Fruit fly (Drosophila melanogaster) whole organism, embryonic: Measurements from ENCODE around the gene E23.

Experiments used
- Awh ChIP-seq: fragments of 200-800 bp; sonication (Bioruptor generic); IDR thresholded peaks from 2 replicates; pipeline ENCODE4, ENCODE4 v1.3.6; 2022; ENCODE audit warnings: missing biosample characterization, missing genetic modification characterization
- CG10321 ChIP-seq: fragments of 200-800 bp; sonication (Bioruptor generic); IDR thresholded peaks from 2 replicates; pipeline ENCODE4 v1.3.6; 2022; ENCODE audit warnings: missing biosample characterization, missing genetic modification characterization
- CG13894 ChIP-seq: fragments of 200-800 bp; sonication (Bioruptor generic); optimal IDR thresholded peaks from 3 replicates; lab custom pipeline; 2018; ENCODE audit warnings: missing biosample characterization, mild to moderate bottlenecking, missing genetic modification characterization, moderate library complexity
- CG1602 ChIP-seq: fragments of 200-800 bp; sonication (Bioruptor generic); optimal IDR thresholded peaks from 3 replicates; lab custom pipeline; 2016; ENCODE audit warnings: missing biosample characterization, missing genetic modification characterization
- CG17359 ChIP-seq: fragments of 200-800 bp; sonication (Bioruptor generic); optimal IDR thresholded peaks from 3 replicates; lab custom pipeline; 2018; ENCODE audit warnings: missing biosample characterization, mild to moderate bottlenecking, missing genetic modification characterization, moderate library complexity
- CG17361 ChIP-seq: fragments of 200-800 bp; sonication (Bioruptor generic); IDR thresholded peaks from 3 replicates; pipeline ENCODE4 v1.3.6; 2022; ENCODE audit warnings: missing biosample characterization, missing genetic modification characterization
- CG17912 ChIP-seq: fragments of 200-800 bp; sonication (Bioruptor generic); optimal IDR thresholded peaks from 2 replicates; lab custom pipeline; 2018; ENCODE audit warnings: missing biosample characterization, mild to moderate bottlenecking, missing genetic modification characterization
- CG18599 ChIP-seq: fragments of 200-800 bp; sonication (Bioruptor generic); optimal IDR thresholded peaks from 3 replicates; lab custom pipeline; 2017; ENCODE audit warnings: missing biosample characterization, missing genetic modification characterization, mild to moderate bottlenecking, moderate library complexity, missing genetic modification reagents
- CG31365 ChIP-seq: fragments of 200-800 bp; sonication (Bioruptor generic); optimal IDR thresholded peaks from 2 replicates; lab custom pipeline; 2018; ENCODE audit warnings: missing biosample characterization, mild to moderate bottlenecking, missing genetic modification characterization
- CG3281 ChIP-seq: fragments of 200-800 bp; sonication (Bioruptor generic); optimal IDR thresholded peaks from 3 replicates; lab custom pipeline; 2017; ENCODE audit warnings: missing biosample characterization, mild to moderate bottlenecking, missing genetic modification characterization
- CG43689 ChIP-seq: fragments of 200-800 bp; sonication (Bioruptor generic); IDR thresholded peaks from 2 replicates; pipeline ENCODE4 v1.3.6; 2022; ENCODE audit warnings: missing biosample characterization, missing genetic modification characterization
- CG4707 ChIP-seq: fragments of 200-800 bp; sonication (Bioruptor generic); optimal IDR thresholded peaks from 2 replicates; lab custom pipeline; 2018; ENCODE audit warnings: missing biosample characterization, mild to moderate bottlenecking, missing genetic modification characterization, moderate library complexity
- CG6654 ChIP-seq: fragments of 200-800 bp; sonication (Bioruptor generic); optimal IDR thresholded peaks from 2 replicates; lab custom pipeline; 2017; ENCODE audit warnings: missing biosample characterization, mild to moderate bottlenecking, missing genetic modification characterization
- CG7357 ChIP-seq: fragments of 200-800 bp; sonication (Bioruptor generic); IDR thresholded peaks from 3 replicates; pipeline ENCODE4 v1.3.6; 2022; ENCODE audit warnings: missing biosample characterization, missing genetic modification characterization
- CG7372 ChIP-seq: fragments of 200-800 bp; sonication (Bioruptor generic); IDR thresholded peaks from 2 replicates; pipeline ENCODE4 v1.3.6; 2022; ENCODE audit warnings: missing biosample characterization, missing genetic modification characterization
- CG7928 ChIP-seq: fragments of 200-800 bp; sonication (Bioruptor generic); optimal IDR thresholded peaks from 2 replicates; lab custom pipeline; 2017; ENCODE audit warnings: missing biosample characterization, mild to moderate bottlenecking, missing genetic modification characterization
- D ChIP-seq, 2 experiments: fragments of 200-800 bp in 1 of 2; fragments of >200 bp in 1 of 2; sonication (Bioruptor generic) in 1 of 2; optimal IDR thresholded peaks; 2 replicates in 1 of 2; 3 replicates in 1 of 2; lab custom pipeline; 2017; ENCODE audit warnings: mild to moderate bottlenecking in 1 of 2, missing biosample characterization in 1 of 2, missing genetic modification characterization in 1 of 2, missing genetic modification reagents in 1 of 2
- Dll ChIP-seq: fragments of 200-800 bp; sonication (Bioruptor generic); IDR thresholded peaks from 4 replicates; pipeline ENCODE4 v1.3.6; 2022; ENCODE audit warnings: missing biosample characterization, missing genetic modification characterization; ENCODE audit not compliant: partially characterized antibody
- Doc2 ChIP-seq: fragments of 200-800 bp; sonication (Bioruptor generic); IDR thresholded peaks from 2 replicates; pipeline ENCODE4 v1.3.6; 2022; ENCODE audit warnings: missing biosample characterization, missing genetic modification characterization
- Dref ChIP-seq: fragments of 200-800 bp; sonication (Bioruptor generic); IDR thresholded peaks from 2 replicates; pipeline ENCODE4 v1.3.6; 2022; ENCODE audit warnings: missing biosample characterization, missing genetic modification characterization
- E2f2 ChIP-seq: fragments of 200-800 bp; sonication (Bioruptor generic); IDR thresholded peaks from 2 replicates; pipeline ENCODE4 v1.3.6; 2022; ENCODE audit warnings: missing biosample characterization, missing genetic modification characterization
- Hmr ChIP-seq: fragments of 200-800 bp; sonication (Bioruptor generic); optimal IDR thresholded peaks from 3 replicates; lab custom pipeline; 2017; ENCODE audit warnings: mild to moderate bottlenecking, missing biosample characterization, missing genetic modification reagents, missing genetic modification characterization
- Hmx ChIP-seq: fragments of 200-800 bp; sonication (Bioruptor generic); optimal IDR thresholded peaks from 2 replicates; lab custom pipeline; 2016; ENCODE audit warnings: missing biosample characterization, missing genetic modification characterization
- Hr39 ChIP-seq: fragments of >200 bp; optimal IDR thresholded peaks from 2 replicates; lab custom pipeline; 2017
- Jarid2 ChIP-seq: fragments of 200-800 bp; sonication (Bioruptor generic); optimal IDR thresholded peaks from 3 replicates; lab custom pipeline; 2017; ENCODE audit warnings: mild to moderate bottlenecking, missing biosample characterization, missing genetic modification reagents, missing genetic modification characterization
- Lhr ChIP-seq: fragments of 200-800 bp; sonication (Bioruptor generic); optimal IDR thresholded peaks from 3 replicates; lab custom pipeline; 2017; ENCODE audit warnings: mild to moderate bottlenecking, missing biosample characterization, missing genetic modification reagents, missing genetic modification characterization
- Mes4 ChIP-seq: fragments of 200-800 bp; sonication (Bioruptor generic); optimal IDR thresholded peaks from 2 replicates; lab custom pipeline; 2016; ENCODE audit warnings: missing biosample characterization, missing genetic modification characterization
- Myb ChIP-seq: fragments of 200-800 bp; sonication (Bioruptor generic); optimal IDR thresholded peaks from 2 replicates; lab custom pipeline; 2016; ENCODE audit warnings: missing biosample characterization, missing genetic modification characterization
- PHDP ChIP-seq: fragments of 200-800 bp; sonication (Bioruptor generic); optimal IDR thresholded peaks from 3 replicates; lab custom pipeline; 2018; ENCODE audit warnings: missing biosample characterization, mild to moderate bottlenecking, missing genetic modification characterization, moderate library complexity
- Sry-β ChIP-seq: fragments of 200-800 bp; sonication (Bioruptor generic); optimal IDR thresholded peaks from 2 replicates; lab custom pipeline; 2018; ENCODE audit warnings: missing biosample characterization, mild to moderate bottlenecking, missing genetic modification characterization, moderate library complexity
- Stat92E ChIP-seq, 3 experiments: fragments of >200 bp in 2 of 3; fragments of 200-800 bp in 1 of 3; sonication (Bioruptor generic) in 1 of 3; optimal IDR thresholded peaks; 2 replicates each; lab custom pipeline; 2017 to 2019; ENCODE audit warnings: missing biosample characterization in 3 of 3, missing genetic modification characterization in 3 of 3, mild to moderate bottlenecking in 1 of 3, moderate library complexity in 1 of 3
- Xrp1 ChIP-seq: fragments of 200-800 bp; sonication (Bioruptor generic); IDR thresholded peaks from 2 replicates; pipeline ENCODE4 v1.3.6; 2022; ENCODE audit warnings: missing biosample characterization, missing genetic modification characterization
- ab ChIP-seq: fragments of 200-800 bp; sonication (Bioruptor generic); optimal IDR thresholded peaks from 2 replicates; lab custom pipeline; 2016; ENCODE audit warnings: missing biosample characterization, missing genetic modification characterization
- ara ChIP-seq: fragments of 200-800 bp; sonication (Bioruptor generic); IDR thresholded peaks from 2 replicates; pipeline ENCODE4 v1.3.6; 2022; ENCODE audit warnings: missing biosample characterization, missing genetic modification characterization
- bsh ChIP-seq, 2 experiments: fragments of 200-800 bp; sonication (Bioruptor generic); optimal IDR thresholded peaks; 2 replicates each; lab custom pipeline; 2017 to 2018; ENCODE audit warnings: mild to moderate bottlenecking in 2 of 2, missing biosample characterization in 2 of 2, missing genetic modification characterization in 2 of 2, moderate library complexity in 1 of 2
- danr ChIP-seq: fragments of 200-800 bp; sonication (Bioruptor generic); IDR thresholded peaks from 2 replicates; pipeline ENCODE4 v1.3.6; 2022; ENCODE audit warnings: missing biosample characterization, missing genetic modification characterization
- dmrt11E ChIP-seq: fragments of 200-800 bp; sonication (Bioruptor generic); optimal IDR thresholded peaks from 3 replicates; lab custom pipeline; 2018; ENCODE audit warnings: missing biosample characterization, mild to moderate bottlenecking, missing genetic modification characterization, moderate library complexity
- eyg ChIP-seq: fragments of 200-800 bp; sonication (Bioruptor generic); optimal IDR thresholded peaks from 3 replicates; lab custom pipeline; 2016; ENCODE audit warnings: missing biosample characterization, missing genetic modification characterization
- fd102C ChIP-seq: fragments of 200-800 bp; sonication (Bioruptor generic); optimal IDR thresholded peaks from 2 replicates; lab custom pipeline; 2018; ENCODE audit warnings: missing biosample characterization, mild to moderate bottlenecking, missing genetic modification characterization, moderate library complexity
- fd3F ChIP-seq: fragments of 200-800 bp; sonication (Bioruptor generic); optimal IDR thresholded peaks from 2 replicates; lab custom pipeline; 2018; ENCODE audit warnings: missing biosample characterization, mild to moderate bottlenecking, missing genetic modification characterization, moderate library complexity
- gcm2 ChIP-seq: fragments of 200-800 bp; sonication (Bioruptor generic); optimal IDR thresholded peaks from 2 replicates; lab custom pipeline; 2016; ENCODE audit warnings: missing biosample characterization, missing genetic modification characterization
- gro ChIP-seq: fragments of 200-800 bp; sonication (Bioruptor generic); optimal IDR thresholded peaks from 2 replicates; lab custom pipeline; 2016; ENCODE audit warnings: missing biosample characterization, missing genetic modification characterization
- gsb-n ChIP-seq: fragments of 200-800 bp; sonication (Bioruptor generic); optimal IDR thresholded peaks from 3 replicates; lab custom pipeline; 2018; ENCODE audit warnings: missing biosample characterization, mild to moderate bottlenecking, missing genetic modification characterization
- ham ChIP-seq: fragments of 200-800 bp; sonication (Bioruptor generic); IDR thresholded peaks from 2 replicates; pipeline ENCODE4 v1.3.6; 2022; ENCODE audit warnings: missing biosample characterization, missing genetic modification characterization
- her ChIP-seq: fragments of 200-800 bp; sonication (Bioruptor generic); optimal IDR thresholded peaks from 2 replicates; lab custom pipeline; 2016; ENCODE audit warnings: missing biosample characterization, missing genetic modification characterization
- jumu ChIP-seq: fragments of 200-800 bp; sonication (Bioruptor generic); optimal IDR thresholded peaks from 3 replicates; lab custom pipeline; 2016; ENCODE audit warnings: missing biosample characterization, missing genetic modification characterization
- mld ChIP-seq: fragments of 200-800 bp; sonication (Bioruptor generic); IDR thresholded peaks from 3 replicates; pipeline ENCODE4 v1.3.6; 2022; ENCODE audit warnings: missing biosample characterization, missing genetic modification characterization; ENCODE audit not compliant: partially characterized antibody
- oc ChIP-seq: fragments of 200-800 bp; sonication (Bioruptor generic); optimal IDR thresholded peaks from 2 replicates; lab custom pipeline; 2018; ENCODE audit warnings: missing biosample characterization, mild to moderate bottlenecking, missing genetic modification characterization, moderate library complexity
- vfl ChIP-seq: fragments of 200-800 bp; sonication (Bioruptor generic); optimal IDR thresholded peaks from 2 replicates; lab custom pipeline; 2016; ENCODE audit warnings: missing biosample characterization, missing genetic modification characterization
- zfh1 ChIP-seq: fragments of 200-800 bp; sonication (Bioruptor generic); IDR thresholded peaks from 3 replicates; pipeline ENCODE4 v1.3.6; 2022; ENCODE audit warnings: missing biosample characterization, missing genetic modification characterization

The E23 gene

dm6 chr2L:3376684-3377086 is 22.1 kb upstream of the E23 start, which contains the start of the genes CG9662 and Ptpa (continued):
- peak; percentile 66 for TF ChIP-seq CG17359 (tag; lab: Kevin White, UChicago)
- TF ChIP-seq E2f2 (GFP tag; lab: Robert Waterston, UW) = peak; percentile 67
- peak; percentile 94 for TF ChIP-seq Dll (GFP tag; lab: Robert Waterston, UW)
- TF ChIP-seq Stat92E (GFP tag; optimal IDR thresholded peaks at IDR 0.05; lab: Kevin White, UChicago) = no peak
- peak; percentile 52 for TF ChIP-seq Sry-β (GFP tag; lab: Kevin White, UChicago)
- TF ChIP-seq gcm2 = peak; percentile 15
- peak; percentile 100 for TF ChIP-seq CG7357 (GFP tag; lab: Robert Waterston, UW)
- TF ChIP-seq CG17912 (GFP tag; lab: Kevin White, UChicago) = no peak
- TF ChIP-seq PHDP (tag; lab: Kevin White, UChicago) = peak; percentile 76
- TF ChIP-seq ara (GFP tag; lab: Robert Waterston, UW) = no peak
- TF ChIP-seq Hr39 (lab: Kevin White, UChicago) = no peak
- TF ChIP-seq ham (GFP tag; lab: Robert Waterston, UW) = peak; percentile 64; the same call in 1 of the 2 replicates
- peak; percentile 77 for TF ChIP-seq Hmr
- TF ChIP-seq CG31365 (tag; lab: Kevin White, UChicago) = no peak
- TF ChIP-seq Hmx (GFP tag; lab: Kevin White, UChicago) = peak; percentile 64
- TF ChIP-seq CG10321 = no peak
- no peak for TF ChIP-seq oc (tag; lab: Kevin White, UChicago)
- peak; percentile 36; the same call in 1 of the 2 replicates for TF ChIP-seq Dref (GFP tag; lab: Robert Waterston, UW)
- TF ChIP-seq dmrt11E (tag; lab: Kevin White, UChicago) = peak; percentile 78
- no peak for TF ChIP-seq Doc2 (GFP tag; lab: Robert Waterston, UW)
- TF ChIP-seq eyg = peak; percentile 75
- TF ChIP-seq CG4707 (GFP tag; lab: Kevin White, UChicago) = no peak
- TF ChIP-seq gsb-n (tag; lab: Kevin White, UChicago) = no peak
- TF ChIP-seq vfl (GFP tag; lab: Kevin White, UChicago) = peak; percentile 76
- TF ChIP-seq D (optimal IDR thresholded peaks at IDR 0.05; lab: Kevin White, UChicago) = no peak
- peak; percentile 59 for TF ChIP-seq D (GFP tag; optimal IDR thresholded peaks at IDR 0.05; lab: Kevin White, UChicago)
- TF ChIP-seq CG7928 (GFP tag; lab: Kevin White, UChicago) = peak; percentile 57
- TF ChIP-seq CG3281 (GFP tag; lab: Kevin White, UChicago) = no peak
- peak; percentile 32 for TF ChIP-seq CG6654
- TF ChIP-seq CG7372 = peak; percentile 83
- peak; percentile 89 for TF ChIP-seq CG1602 (GFP tag; lab: Kevin White, UChicago)
- TF ChIP-seq Mes4 (GFP tag; lab: Kevin White, UChicago) = peak; percentile 69
- peak; percentile 87; the same call in 2 of the 3 replicates for TF ChIP-seq CG17361 (GFP tag; lab: Robert Waterston, UW)
- TF ChIP-seq bsh (GFP tag; optimal IDR thresholded peaks at IDR 0.05; lab: Kevin White, UChicago) = peak in 1 of 2 experiments; percentile 63
- TF ChIP-seq Myb = peak; percentile 75
- TF ChIP-seq CG43689 (GFP tag; lab: Robert Waterston, UW) = no peak
- peak; percentile 77 for TF ChIP-seq Xrp1 (GFP tag; lab: Robert Waterston, UW)
- TF ChIP-seq Jarid2 (GFP tag; lab: Kevin White, UChicago) = peak; percentile 17
- peak; percentile 63 for TF ChIP-seq Awh (GFP tag; lab: Robert Waterston, UW)
- TF ChIP-seq danr = peak; percentile 60
- TF ChIP-seq fd102C (GFP tag; lab: Kevin White, UChicago) = no peak
- peak; percentile 71 for TF ChIP-seq her
- peak; percentile 92 for TF ChIP-seq jumu (GFP tag; lab: Kevin White, UChicago)
- TF ChIP-seq fd3F (GFP tag; lab: Kevin White, UChicago) = peak; percentile 57
- TF ChIP-seq mld = 0 out of 3 replicates have a peak, but pooled peaks have one; percentile 44
- peak; percentile 80 for TF ChIP-seq zfh1 (GFP tag; lab: Robert Waterston, UW)
- peak; percentile 63 for TF ChIP-seq CG18599
- TF ChIP-seq ab (GFP tag; lab: Kevin White, UChicago) = peak; percentile 59
- peak; percentile 54 for TF ChIP-seq CG13894 (tag; lab: Kevin White, UChicago)
- TF ChIP-seq Lhr (GFP tag; lab: Kevin White, UChicago) = peak; percentile 78
- peak; percentile 78 for TF ChIP-seq gro (GFP tag; lab: Kevin White, UChicago)
